Fruit fly (Drosophila melanogaster) whole organism, embryonic: Measurements from ENCODE around the gene Papss.

Experiments
- Atf3 ChIP-seq: fragments of 200-800 bp; sonication (Bioruptor generic); optimal IDR thresholded peaks from 3 replicates; lab custom pipeline; 2016; ENCODE audit warnings: missing biosample characterization, missing genetic modification characterization
- CG1024 ChIP-seq: fragments of 200-800 bp; sonication (Bioruptor generic); IDR thresholded peaks from 2 replicates; pipeline ENCODE4 v1.3.6; 2022; ENCODE audit warnings: missing biosample characterization, missing genetic modification characterization
- CG2889 ChIP-seq: fragments of 200-800 bp; sonication (Bioruptor generic); IDR thresholded peaks from 3 replicates; pipeline ENCODE4 v1.3.6; 2022; ENCODE audit warnings: missing biosample characterization, missing genetic modification characterization
- CG30431 ChIP-seq: fragments of 200-800 bp; sonication (Bioruptor generic); optimal IDR thresholded peaks from 2 replicates; lab custom pipeline; 2017; ENCODE audit warnings: missing biosample characterization, missing genetic modification characterization
- CG32772 ChIP-seq: fragments of 200-800 bp; sonication (Bioruptor generic); IDR thresholded peaks from 2 replicates; pipeline ENCODE4 v1.3.6; 2022; ENCODE audit warnings: missing biosample characterization, missing genetic modification characterization
- CG3281 ChIP-seq: fragments of 200-800 bp; sonication (Bioruptor generic); optimal IDR thresholded peaks from 3 replicates; lab custom pipeline; 2017; ENCODE audit warnings: missing biosample characterization, mild to moderate bottlenecking, missing genetic modification characterization
- CG3995 ChIP-seq: fragments of 200-800 bp; sonication (Bioruptor generic); optimal IDR thresholded peaks from 3 replicates; lab custom pipeline; 2016; ENCODE audit warnings: missing biosample characterization, missing genetic modification characterization
- CG4282 ChIP-seq: fragments of 200-800 bp; sonication (Bioruptor generic); optimal IDR thresholded peaks from 2 replicates; lab custom pipeline; 2016; ENCODE audit warnings: missing biosample characterization, missing genetic modification characterization
- CG6654 ChIP-seq: fragments of 200-800 bp; sonication (Bioruptor generic); optimal IDR thresholded peaks from 2 replicates; lab custom pipeline; 2017; ENCODE audit warnings: missing biosample characterization, mild to moderate bottlenecking, missing genetic modification characterization
- CG7839 ChIP-seq: fragments of 200-800 bp; sonication (Bioruptor generic); optimal IDR thresholded peaks from 3 replicates; lab custom pipeline; 2018; ENCODE audit warnings: missing biosample characterization, mild to moderate bottlenecking, missing genetic modification characterization, moderate library complexity
- CG7987 ChIP-seq: fragments of 200-800 bp; sonication (Bioruptor generic); optimal IDR thresholded peaks from 2 replicates; lab custom pipeline; 2018; ENCODE audit warnings: missing biosample characterization, mild to moderate bottlenecking, missing genetic modification characterization, moderate library complexity
- CG9437 ChIP-seq: fragments of 200-800 bp; sonication (Bioruptor generic); optimal IDR thresholded peaks from 2 replicates; lab custom pipeline; 2018; ENCODE audit warnings: missing biosample characterization, mild to moderate bottlenecking, missing genetic modification characterization
- Ets65A ChIP-seq: fragments of 200-800 bp; sonication (Bioruptor generic); peaks from one replicate; lab custom pipeline; 2016; ENCODE audit warnings: missing biosample characterization, missing genetic modification characterization
- H15 ChIP-seq: fragments of 200-800 bp; sonication (Bioruptor generic); IDR thresholded peaks from 3 replicates; pipeline ENCODE4 v1.3.6; 2022; ENCODE audit warnings: missing biosample characterization, missing genetic modification characterization
- Hey ChIP-seq: fragments of 200-800 bp; sonication (Bioruptor generic); optimal IDR thresholded peaks from 3 replicates; lab custom pipeline; 2018; ENCODE audit warnings: missing biosample characterization, mild to moderate bottlenecking, missing genetic modification characterization
- Lhr ChIP-seq: fragments of 200-800 bp; sonication (Bioruptor generic); optimal IDR thresholded peaks from 3 replicates; lab custom pipeline; 2017; ENCODE audit warnings: mild to moderate bottlenecking, missing biosample characterization, missing genetic modification reagents, missing genetic modification characterization
- Lim3 ChIP-seq: fragments of 200-800 bp; sonication (Bioruptor generic); IDR thresholded peaks from 2 replicates; pipeline ENCODE4 v1.3.6; 2022; ENCODE audit warnings: missing biosample characterization, missing genetic modification characterization
- MBD-R2 ChIP-seq: fragments of 200-800 bp; sonication (Bioruptor generic); IDR thresholded peaks from 2 replicates; pipeline ENCODE4 v1.3.6; 2022; ENCODE audit warnings: missing biosample characterization, missing genetic modification characterization
- NC2β ChIP-seq: fragments of 200-800 bp; sonication (Bioruptor generic); optimal IDR thresholded peaks from 2 replicates; lab custom pipeline; 2016; ENCODE audit warnings: missing biosample characterization, missing genetic modification characterization
- Sin3A ChIP-seq: fragments of >200 bp; optimal IDR thresholded peaks from 2 replicates; lab custom pipeline; 2018
- Six4 ChIP-seq: fragments of 200-800 bp; sonication (Bioruptor generic); optimal IDR thresholded peaks from 2 replicates; lab custom pipeline; 2016; ENCODE audit warnings: missing biosample characterization, missing genetic modification characterization
- Sox102F ChIP-seq: fragments of 200-800 bp; sonication (Bioruptor generic); optimal IDR thresholded peaks from 2 replicates; lab custom pipeline; 2018; ENCODE audit warnings: missing biosample characterization, mild to moderate bottlenecking, missing genetic modification characterization, moderate library complexity
- abd-A ChIP-seq: fragments of 200-800 bp; sonication (Bioruptor generic); optimal IDR thresholded peaks from 3 replicates; lab custom pipeline; 2019; ENCODE audit warnings: missing biosample characterization, mild to moderate bottlenecking, missing genetic modification characterization, moderate library complexity
- ara ChIP-seq: fragments of 200-800 bp; sonication (Bioruptor generic); IDR thresholded peaks from 2 replicates; pipeline ENCODE4 v1.3.6; 2022; ENCODE audit warnings: missing biosample characterization, missing genetic modification characterization
- ase ChIP-seq: fragments of 200-800 bp; sonication (Bioruptor generic); IDR thresholded peaks from 3 replicates; pipeline ENCODE4 v1.3.6; 2022; ENCODE audit warnings: missing biosample characterization, missing genetic modification characterization
- bab2 ChIP-seq: fragments of 200-800 bp; sonication (Bioruptor generic); optimal IDR thresholded peaks from 2 replicates; lab custom pipeline; 2016; ENCODE audit warnings: missing biosample characterization, missing genetic modification characterization
- ci ChIP-seq: fragments of 200-800 bp; sonication (Bioruptor generic); IDR thresholded peaks from 3 replicates; pipeline ENCODE4 v1.3.6; 2022; ENCODE audit warnings: missing biosample characterization, missing genetic modification characterization
- corto ChIP-seq: fragments of 200-800 bp; sonication (Bioruptor generic); optimal IDR thresholded peaks from 2 replicates; lab custom pipeline; 2016; ENCODE audit warnings: missing biosample characterization, mild to moderate bottlenecking, missing genetic modification characterization, moderate library complexity
- crc ChIP-seq: fragments of 200-800 bp; sonication (Bioruptor generic); optimal IDR thresholded peaks from 2 replicates; lab custom pipeline; 2016; ENCODE audit warnings: missing biosample characterization, missing genetic modification characterization
- dati ChIP-seq: fragments of 200-800 bp; sonication (Bioruptor generic); IDR thresholded peaks from 2 replicates; pipeline ENCODE4 v1.3.6; 2022; ENCODE audit warnings: missing biosample characterization, missing genetic modification characterization
- disco-r ChIP-seq: fragments of 200-800 bp; sonication (Bioruptor generic); optimal IDR thresholded peaks from 2 replicates; lab custom pipeline; 2016; ENCODE audit warnings: missing biosample characterization, missing genetic modification characterization
- dm ChIP-seq: fragments of 200-800 bp; sonication (Bioruptor generic); optimal IDR thresholded peaks from 3 replicates; lab custom pipeline; 2016; ENCODE audit warnings: missing biosample characterization, missing genetic modification characterization
- gcm2 ChIP-seq: fragments of 200-800 bp; sonication (Bioruptor generic); optimal IDR thresholded peaks from 2 replicates; lab custom pipeline; 2016; ENCODE audit warnings: missing biosample characterization, missing genetic modification characterization
- grn ChIP-seq: fragments of 200-800 bp; sonication (Bioruptor generic); optimal IDR thresholded peaks from 3 replicates; lab custom pipeline; 2017; ENCODE audit warnings: missing biosample characterization, missing genetic modification characterization
- gsb ChIP-seq: fragments of 200-800 bp; sonication (Bioruptor generic); IDR thresholded peaks from 2 replicates; pipeline ENCODE4 v1.3.6; 2022; ENCODE audit warnings: missing biosample characterization, missing genetic modification characterization
- hkb ChIP-seq, 2 experiments: fragments of 200-800 bp in 1 of 2; fragments of >200 bp in 1 of 2; sonication (Bioruptor generic) in 1 of 2; IDR thresholded peaks in 1 of 2; optimal IDR thresholded peaks in 1 of 2; 2 replicates each; pipeline versions ENCODE4 v1.3.6 to Lab custom; 2017 to 2022; ENCODE audit warnings: missing biosample characterization in 1 of 2, missing genetic modification characterization in 1 of 2
- hth ChIP-seq: fragments of >200 bp; optimal IDR thresholded peaks from 2 replicates; lab custom pipeline; 2017; ENCODE audit warnings: inconsistent platforms
- ken ChIP-seq: fragments of 200-800 bp; sonication (Bioruptor generic); IDR thresholded peaks from 3 replicates; pipeline ENCODE4 v1.3.6; 2022; ENCODE audit warnings: missing biosample characterization, missing genetic modification characterization
- knrl ChIP-seq: fragments of 200-800 bp; sonication (Bioruptor generic); IDR thresholded peaks from 3 replicates; pipeline ENCODE4 v1.3.6; 2022; ENCODE audit warnings: missing biosample characterization, missing genetic modification characterization; ENCODE audit not compliant: partially characterized antibody
- prd ChIP-seq, 3 experiments: fragments of >200 bp in 2 of 3; fragments of 200-800 bp in 1 of 3; sonication (Bioruptor generic) in 1 of 3; optimal IDR thresholded peaks in 2 of 3; IDR thresholded peaks in 1 of 3; 2 replicates in 2 of 3; 3 replicates in 1 of 3; pipeline versions ENCODE4 v1.3.6 to Lab custom; 2017 to 2022; ENCODE audit warnings: missing biosample characterization in 1 of 3, missing genetic modification characterization in 1 of 3
- pum ChIP-seq: fragments of 200-800 bp; sonication (Bioruptor generic); optimal IDR thresholded peaks from 2 replicates; lab custom pipeline; 2016; ENCODE audit warnings: missing biosample characterization, missing genetic modification characterization
- pzg ChIP-seq: fragments of 200-800 bp; sonication (Bioruptor generic); optimal IDR thresholded peaks from 3 replicates; lab custom pipeline; 2018; ENCODE audit warnings: missing biosample characterization, mild to moderate bottlenecking, missing genetic modification characterization, moderate library complexity
- repo ChIP-seq: fragments of 200-800 bp; sonication (Bioruptor generic); optimal IDR thresholded peaks from 2 replicates; lab custom pipeline; 2016; ENCODE audit warnings: missing biosample characterization, missing genetic modification characterization
- rib ChIP-seq: fragments of 200-800 bp; sonication (Bioruptor generic); IDR thresholded peaks from 2 replicates; pipeline ENCODE4 v1.3.6; 2022; ENCODE audit warnings: missing biosample characterization, missing genetic modification characterization
- stwl ChIP-seq: fragments of 200-800 bp; sonication (Bioruptor generic); optimal IDR thresholded peaks from 3 replicates; lab custom pipeline; 2018; ENCODE audit warnings: missing biosample characterization, mild to moderate bottlenecking, missing genetic modification characterization, moderate library complexity
- tin ChIP-seq: fragments of 200-800 bp; sonication (Bioruptor generic); optimal IDR thresholded peaks from 3 replicates; lab custom pipeline; 2016; ENCODE audit warnings: missing biosample characterization, missing genetic modification characterization
- tna ChIP-seq: fragments of 200-800 bp; sonication (Bioruptor generic); IDR thresholded peaks from 2 replicates; pipeline ENCODE4 v1.3.6; 2022; ENCODE audit warnings: missing biosample characterization, missing genetic modification characterization; ENCODE audit not compliant: partially characterized antibody
- unpg ChIP-seq: fragments of 200-800 bp; sonication (Bioruptor generic); optimal IDR thresholded peaks from 3 replicates; lab custom pipeline; 2018; ENCODE audit warnings: missing biosample characterization, mild to moderate bottlenecking, missing genetic modification characterization, moderate library complexity
- wor ChIP-seq: fragments of 200-800 bp; sonication (Bioruptor generic); IDR thresholded peaks from 2 replicates; pipeline ENCODE4 v1.3.6; 2022; ENCODE audit warnings: missing biosample characterization, missing genetic modification characterization
- zen ChIP-seq: fragments of 200-800 bp; sonication (Bioruptor generic); optimal IDR thresholded peaks from 3 replicates; lab custom pipeline; 2018; ENCODE audit warnings: missing biosample characterization, mild to moderate bottlenecking, missing genetic modification characterization, moderate library complexity

Papss gene

DNA sequence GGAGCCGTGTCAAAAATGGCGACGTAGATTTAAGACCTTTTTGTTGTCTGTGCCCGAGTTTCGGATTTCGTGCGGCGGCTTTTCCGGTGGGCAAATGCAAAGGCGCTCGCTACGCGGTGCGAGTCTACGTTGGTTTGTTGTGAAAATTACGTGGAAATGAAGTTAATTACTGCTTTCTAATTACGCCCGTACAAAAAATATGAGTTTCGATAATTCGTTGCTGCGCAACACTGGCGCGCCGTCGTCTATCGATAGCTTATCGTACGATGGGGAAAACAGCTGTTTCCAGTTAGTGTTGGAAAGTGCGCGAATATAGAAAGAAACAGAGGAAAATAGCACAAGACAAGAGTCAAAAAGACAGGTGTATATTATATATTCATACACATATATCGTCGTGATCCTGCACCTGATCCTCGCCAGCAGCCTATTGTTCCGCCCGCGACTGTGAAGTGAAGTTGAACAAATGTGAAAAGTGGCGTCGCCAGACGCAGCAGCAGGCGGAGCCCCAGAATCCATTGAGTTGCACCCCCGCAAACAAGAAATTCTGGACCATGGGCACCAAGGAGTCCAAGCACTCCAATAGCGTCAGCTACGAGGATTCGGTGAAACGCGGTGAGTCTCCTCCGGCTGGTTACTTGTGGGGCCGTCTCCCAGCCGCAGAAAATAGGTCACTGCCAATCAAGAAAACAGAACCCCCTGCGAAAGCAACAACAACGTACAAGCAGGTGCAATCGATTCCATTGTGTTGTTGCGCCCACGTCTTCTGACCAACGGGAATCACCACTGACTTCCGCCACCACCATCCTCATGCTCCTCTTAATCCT, 26.0 kb downstream of the Papss start, which contains the start of the genes Rab8 and Usp32 (continued):
- TF ChIP-seq Atf3, result peak; percentile 25
- TF ChIP-seq ci (GFP tag; lab: Robert Waterston, UW), result peak; percentile 74; the same call in 2 of the 3 replicates
- peak; percentile 97 for TF ChIP-seq MBD-R2 (GFP tag; lab: Robert Waterston, UW)
- TF ChIP-seq CG30431 (GFP tag; lab: Kevin White, UChicago), result no peak
- TF ChIP-seq disco-r (GFP tag; lab: Kevin White, UChicago), result peak; percentile 39
- TF ChIP-seq CG4282, result peak; percentile 47
- TF ChIP-seq CG3995 (GFP tag; lab: Kevin White, UChicago), result peak; percentile 29
- peak; percentile 53 for TF ChIP-seq dm
- TF ChIP-seq gsb (GFP tag; lab: Robert Waterston, UW), result no peak
- no peak for TF ChIP-seq gcm2
- peak; percentile 48 for TF ChIP-seq rib
- no peak for TF ChIP-seq dati (GFP tag; lab: Robert Waterston, UW)
- peak; percentile 78 for TF ChIP-seq stwl
- no peak for TF ChIP-seq wor
- peak; percentile 81 for TF ChIP-seq repo (GFP tag; lab: Kevin White, UChicago)
- no peak for TF ChIP-seq H15 (GFP tag; lab: Robert Waterston, UW)
- peak; percentile 30 for TF ChIP-seq bab2 (GFP tag; lab: Kevin White, UChicago)
- TF ChIP-seq ken, result peak; percentile 66; the same call in 2 of the 3 replicates
- peak; percentile 34 for TF ChIP-seq Six4
- TF ChIP-seq Ets65A, result peak; percentile 96
- peak; percentile 46 for TF ChIP-seq Lhr (GFP tag; lab: Kevin White, UChicago)
- TF ChIP-seq pzg (GFP tag; lab: Kevin White, UChicago), result peak; percentile 92
- TF ChIP-seq NC2β (GFP tag; lab: Kevin White, UChicago), result peak; percentile 32
- no peak for TF ChIP-seq CG7839 (tag; lab: Kevin White, UChicago)
- TF ChIP-seq Sox102F, result no peak
- peak; percentile 37 for TF ChIP-seq grn (GFP tag; lab: Kevin White, UChicago)
- no peak for TF ChIP-seq CG6654 (GFP tag; lab: Kevin White, UChicago)
- TF ChIP-seq knrl (GFP tag; lab: Robert Waterston, UW), result peak; percentile 84
- TF ChIP-seq ara, result peak; percentile 36; the same call in 1 of the 2 replicates
- TF ChIP-seq CG1024 (GFP tag; lab: Robert Waterston, UW), result no peak
- TF ChIP-seq tin (GFP tag; lab: Kevin White, UChicago), result peak; percentile 67
- peak; percentile 60 for TF ChIP-seq tna (GFP tag; lab: Robert Waterston, UW)
- TF ChIP-seq zen (tag; lab: Kevin White, UChicago), result peak; percentile 93
- TF ChIP-seq corto (GFP tag; lab: Kevin White, UChicago), result peak; percentile 1
- no peak for TF ChIP-seq ase (GFP tag; lab: Robert Waterston, UW)
- TF ChIP-seq prd (optimal IDR thresholded peaks at IDR 0.05; lab: Kevin White, UChicago), result no peak
- TF ChIP-seq prd (GFP tag; IDR thresholded peaks at IDR 0.05; lab: Robert Waterston, UW), result 0 out of 3 replicates have a peak, but pooled peaks have one; percentile 26
- peak; percentile 19 for TF ChIP-seq pum (GFP tag; lab: Kevin White, UChicago)
- TF ChIP-seq CG7987 (GFP tag; lab: Kevin White, UChicago), result peak; percentile 67
- TF ChIP-seq abd-A, result no peak
- peak; percentile 83 for TF ChIP-seq Sin3A (lab: Kevin White, UChicago)
- peak; percentile 75 for TF ChIP-seq CG3281
- no peak for TF ChIP-seq CG2889
- TF ChIP-seq hkb (optimal IDR thresholded peaks at IDR 0.05; lab: Kevin White, UChicago), result no peak
- no peak for TF ChIP-seq hkb (GFP tag; IDR thresholded peaks at IDR 0.05; lab: Robert Waterston, UW)
- TF ChIP-seq hth (lab: Kevin White, UChicago), result no peak
- peak; percentile 39 for TF ChIP-seq crc (GFP tag; lab: Kevin White, UChicago)
- TF ChIP-seq unpg (GFP tag; lab: Kevin White, UChicago), result peak; percentile 41
- TF ChIP-seq Hey (tag; lab: Kevin White, UChicago), result peak; percentile 50
- no peak for TF ChIP-seq CG32772 (GFP tag; lab: Robert Waterston, UW)
- no peak for TF ChIP-seq Lim3 (GFP tag; lab: Robert Waterston, UW)
- TF ChIP-seq CG9437 (GFP tag; lab: Kevin White, UChicago), result peak; percentile 56
